1 fruit fly cellular context compared by ENCODE assay signal in genomic region chr3L:9424528-9424911, dm6.
TF ChIP-seq lines count a peak whose summit lies in the region.

No protein-coding gene starts in this region.

TF ChIP-seq in whole organism, embryonic, 481 proteins besides CTCF, POLR2A, EP300 and RAD21 (continued from another document and continues in another):
- TF ChIP-seq CG7839 (tag; optimal IDR thresholded peaks at IDR 0.05; lab: Kevin White, UChicago), result peak; percentile 36
- TF ChIP-seq Hsf (GFP tag; optimal IDR thresholded peaks at IDR 0.05; lab: Kevin White, UChicago), result no peak
- no peak for TF ChIP-seq CG7745 (tag; optimal IDR thresholded peaks at IDR 0.05; lab: Kevin White, UChicago)
- TF ChIP-seq CG10209 (GFP tag; optimal IDR thresholded peaks at IDR 0.05; lab: Kevin White, UChicago), result peak; percentile 19
- TF ChIP-seq cg (GFP tag; optimal IDR thresholded peaks at IDR 0.05; lab: Kevin White, UChicago), result no peak
- TF ChIP-seq CG10565 (GFP tag; optimal IDR thresholded peaks at IDR 0.05; lab: Kevin White, UChicago), result no peak
- no peak for TF ChIP-seq tll (GFP tag; optimal IDR thresholded peaks at IDR 0.05; lab: Kevin White, UChicago)
- no peak for TF ChIP-seq H15 (GFP tag; IDR thresholded peaks at IDR 0.05; lab: Robert Waterston, UW)
- no peak for TF ChIP-seq slp2 (GFP tag; optimal IDR thresholded peaks at IDR 0.05; lab: Kevin White, UChicago)
- no peak for TF ChIP-seq slou (GFP tag; optimal IDR thresholded peaks at IDR 0.05; lab: Kevin White, UChicago)
- TF ChIP-seq CG11398 (GFP tag; optimal IDR thresholded peaks at IDR 0.05; lab: Kevin White, UChicago), result no peak
- no peak for TF ChIP-seq CG2889 (GFP tag; IDR thresholded peaks at IDR 0.05; lab: Robert Waterston, UW)
- no peak for TF ChIP-seq vnd (GFP tag; IDR thresholded peaks at IDR 0.05; lab: Robert Waterston, UW; ENCODE audit: partially characterized antibody)
- no peak for TF ChIP-seq wor (GFP tag; IDR thresholded peaks at IDR 0.05; lab: Robert Waterston, UW)
- TF ChIP-seq CG1024 (GFP tag; IDR thresholded peaks at IDR 0.05; lab: Robert Waterston, UW), result no peak
- no peak for TF ChIP-seq insv (GFP tag; optimal IDR thresholded peaks at IDR 0.05; lab: Kevin White, UChicago)
- TF ChIP-seq Hr78 (GFP tag; optimal IDR thresholded peaks at IDR 0.05; lab: Kevin White, UChicago), result no peak
- no peak for TF ChIP-seq Taf1 (GFP tag; IDR thresholded peaks at IDR 0.05; lab: Robert Waterston, UW)
- no peak for TF ChIP-seq az2 (GFP tag; optimal IDR thresholded peaks at IDR 0.05; lab: Kevin White, UChicago)
- no peak for TF ChIP-seq Poxn (GFP tag; IDR thresholded peaks at IDR 0.05; lab: Robert Waterston, UW)
- no peak for TF ChIP-seq C15 (GFP tag; IDR thresholded peaks at IDR 0.05; lab: Robert Waterston, UW)
- TF ChIP-seq CG33557 (GFP tag; optimal IDR thresholded peaks at IDR 0.05; lab: Kevin White, UChicago), result no peak
- TF ChIP-seq kah (GFP tag; optimal IDR thresholded peaks at IDR 0.05; lab: Kevin White, UChicago), result peak; percentile 23
- no peak for TF ChIP-seq exex (tag; optimal IDR thresholded peaks at IDR 0.05; lab: Kevin White, UChicago)
- no peak for TF ChIP-seq MTF-1 (GFP tag; optimal IDR thresholded peaks at IDR 0.05; lab: Kevin White, UChicago; ENCODE audit: borderline replicate concordance)
- peak; percentile 2 for TF ChIP-seq Oli (tag; optimal IDR thresholded peaks at IDR 0.05; lab: Kevin White, UChicago)
- TF ChIP-seq chinmo (GFP tag; IDR thresholded peaks at IDR 0.05; lab: Robert Waterston, UW; ENCODE audit: partially characterized antibody), result no peak
- no peak for TF ChIP-seq Spps (tag; optimal IDR thresholded peaks at IDR 0.05; lab: Kevin White, UChicago)
- peak; percentile 24 for TF ChIP-seq ind (GFP tag; optimal IDR thresholded peaks at IDR 0.05; lab: Kevin White, UChicago)
- TF ChIP-seq Dip3 (GFP tag; optimal IDR thresholded peaks at IDR 0.05; lab: Kevin White, UChicago), result no peak
- TF ChIP-seq CG31441 (GFP tag; IDR thresholded peaks at IDR 0.05; lab: Robert Waterston, UW), result peak; percentile 54
- no peak for TF ChIP-seq bcd (GFP tag; optimal IDR thresholded peaks at IDR 0.05; lab: Kevin White, UChicago)
- TF ChIP-seq Rx (GFP tag; IDR thresholded peaks at IDR 0.05; lab: Robert Waterston, UW), result no peak
- peak; percentile 15 for TF ChIP-seq cwo (GFP tag; optimal IDR thresholded peaks at IDR 0.05; lab: Kevin White, UChicago)
- no peak for TF ChIP-seq knrl (GFP tag; IDR thresholded peaks at IDR 0.05; lab: Robert Waterston, UW; ENCODE audit: partially characterized antibody)
- peak; percentile 5 for TF ChIP-seq CG12071 (GFP tag; optimal IDR thresholded peaks at IDR 0.05; lab: Kevin White, UChicago)
- no peak; the same call in 3 of the 4 replicates for TF ChIP-seq Gug (GFP tag; IDR thresholded peaks at IDR 0.05; lab: Robert Waterston, UW)
- no peak for TF ChIP-seq E2f1 (GFP tag; IDR thresholded peaks at IDR 0.05; lab: Robert Waterston, UW)
- TF ChIP-seq disco-r (GFP tag; optimal IDR thresholded peaks at IDR 0.05; lab: Kevin White, UChicago), result no peak
- TF ChIP-seq Side (GFP tag; optimal IDR thresholded peaks at IDR 0.05; lab: Kevin White, UChicago), result no peak
- TF ChIP-seq Dfd (GFP tag; optimal IDR thresholded peaks at IDR 0.05; lab: Kevin White, UChicago), result no peak
- TF ChIP-seq B-H1 (GFP tag; IDR thresholded peaks at IDR 0.05; lab: Robert Waterston, UW), result no peak; the same call in 2 of the 3 replicates
- peak; percentile 20 for TF ChIP-seq CG15514 (GFP tag; optimal IDR thresholded peaks at IDR 0.05; lab: Kevin White, UChicago)
- peak; percentile 5 for TF ChIP-seq CG12942 (GFP tag; optimal IDR thresholded peaks at IDR 0.05; lab: Kevin White, UChicago)
- peak; percentile 37; the same call in 1 of the 2 replicates for TF ChIP-seq CG14014 (GFP tag; IDR thresholded peaks at IDR 0.05; lab: Robert Waterston, UW)
- TF ChIP-seq inv (GFP tag; IDR thresholded peaks at IDR 0.05; lab: Robert Waterston, UW; ENCODE audit: partially characterized antibody), result no peak
- TF ChIP-seq CG14710 (tag; optimal IDR thresholded peaks at IDR 0.05; lab: Kevin White, UChicago), result peak; percentile 27
- no peak for TF ChIP-seq Trl (optimal IDR thresholded peaks at IDR 0.05; lab: Kevin White, UChicago)
- no peak for TF ChIP-seq Trl (GFP tag; optimal IDR thresholded peaks at IDR 0.05; lab: Kevin White, UChicago)
- TF ChIP-seq gcm2 (GFP tag; optimal IDR thresholded peaks at IDR 0.05; lab: Kevin White, UChicago), result no peak
- TF ChIP-seq Mes4 (GFP tag; optimal IDR thresholded peaks at IDR 0.05; lab: Kevin White, UChicago), result no peak
- TF ChIP-seq CG1832 (GFP tag; optimal IDR thresholded peaks at IDR 0.05; lab: Kevin White, UChicago), result no peak
- TF ChIP-seq her (GFP tag; optimal IDR thresholded peaks at IDR 0.05; lab: Kevin White, UChicago), result no peak
- peak; percentile 52 for TF ChIP-seq Blimp-1 (GFP tag; optimal IDR thresholded peaks at IDR 0.05; lab: Kevin White, UChicago)
- TF ChIP-seq CG6254 (GFP tag; optimal IDR thresholded peaks at IDR 0.05; lab: Kevin White, UChicago), result peak; percentile 1
- TF ChIP-seq h (optimal IDR thresholded peaks at IDR 0.05; lab: Kevin White, UChicago), result no peak
- TF ChIP-seq Vsx1 (GFP tag; optimal IDR thresholded peaks at IDR 0.05; lab: Kevin White, UChicago), result peak; percentile 16
- no peak for TF ChIP-seq CG12769 (tag; optimal IDR thresholded peaks at IDR 0.05; lab: Kevin White, UChicago)
- TF ChIP-seq corto (GFP tag; optimal IDR thresholded peaks at IDR 0.05; lab: Kevin White, UChicago), result no peak
- peak; percentile 80 for TF ChIP-seq CG10366 (GFP tag; IDR thresholded peaks at IDR 0.05; lab: Robert Waterston, UW)
- no peak for TF ChIP-seq HLH3B (GFP tag; IDR thresholded peaks at IDR 0.05; lab: Robert Waterston, UW)
- TF ChIP-seq ssp (GFP tag; IDR thresholded peaks at IDR 0.05; lab: Robert Waterston, UW), result no peak
- no peak for TF ChIP-seq Aef1 (GFP tag; IDR thresholded peaks at IDR 0.05; lab: Robert Waterston, UW)
- TF ChIP-seq eyg (GFP tag; optimal IDR thresholded peaks at IDR 0.05; lab: Kevin White, UChicago), result no peak
- no peak for TF ChIP-seq ham (GFP tag; IDR thresholded peaks at IDR 0.05; lab: Robert Waterston, UW)
- TF ChIP-seq Ets97D (GFP tag; optimal IDR thresholded peaks at IDR 0.05; lab: Kevin White, UChicago), result no peak
- no peak for TF ChIP-seq H2.0 (GFP tag; IDR thresholded peaks at IDR 0.05; lab: Robert Waterston, UW)
- TF ChIP-seq CG13775 (GFP tag; optimal IDR thresholded peaks at IDR 0.05; lab: Kevin White, UChicago), result peak; percentile 20
- TF ChIP-seq Opbp (GFP tag; IDR thresholded peaks at IDR 0.05; lab: Robert Waterston, UW; ENCODE audit: partially characterized antibody), result no peak
- TF ChIP-seq CG17912 (GFP tag; optimal IDR thresholded peaks at IDR 0.05; lab: Kevin White, UChicago), result no peak
- no peak for TF ChIP-seq org-1 (GFP tag; optimal IDR thresholded peaks at IDR 0.05; lab: Kevin White, UChicago)
- TF ChIP-seq Bgb (GFP tag; IDR thresholded peaks at IDR 0.05; lab: Robert Waterston, UW; ENCODE audit: partially characterized antibody), result no peak
- TF ChIP-seq CG11247 (GFP tag; IDR thresholded peaks at IDR 0.05; lab: Robert Waterston, UW), result no peak
- TF ChIP-seq CG30020 (tag; optimal IDR thresholded peaks at IDR 0.05; lab: Kevin White, UChicago), result no peak
- TF ChIP-seq pnt (GFP tag; optimal IDR thresholded peaks at IDR 0.05; lab: Kevin White, UChicago), result no peak
- TF ChIP-seq CG17568 (GFP tag; optimal IDR thresholded peaks at IDR 0.05; lab: Kevin White, UChicago), result peak; percentile 42
- peak; percentile 65 for TF ChIP-seq unpg (GFP tag; optimal IDR thresholded peaks at IDR 0.05; lab: Kevin White, UChicago)
- no peak for TF ChIP-seq CG15696 (tag; optimal IDR thresholded peaks at IDR 0.05; lab: Kevin White, UChicago)
- no peak for TF ChIP-seq CG14441 (GFP tag; IDR thresholded peaks at IDR 0.05; lab: Robert Waterston, UW)
- no peak for TF ChIP-seq fd102C (GFP tag; optimal IDR thresholded peaks at IDR 0.05; lab: Kevin White, UChicago)
- no peak for TF ChIP-seq Eip74EF (GFP tag; optimal IDR thresholded peaks at IDR 0.05; lab: Kevin White, UChicago)
- no peak for TF ChIP-seq br (optimal IDR thresholded peaks at IDR 0.05; lab: Kevin White, UChicago)
- TF ChIP-seq CG12155 (GFP tag; optimal IDR thresholded peaks at IDR 0.05; lab: Kevin White, UChicago), result peak; percentile 12
- TF ChIP-seq sqz (GFP tag; optimal IDR thresholded peaks at IDR 0.05; lab: Kevin White, UChicago), result no peak
- TF ChIP-seq sd (tag; optimal IDR thresholded peaks at IDR 0.05; lab: Kevin White, UChicago), result no peak
- TF ChIP-seq p53 (GFP tag; optimal IDR thresholded peaks at IDR 0.05; lab: Kevin White, UChicago), result no peak
- no peak for TF ChIP-seq ERR (GFP tag; optimal IDR thresholded peaks at IDR 0.05; lab: Kevin White, UChicago)
- no peak for TF ChIP-seq ato (GFP tag; IDR thresholded peaks at IDR 0.05; lab: Robert Waterston, UW; ENCODE audit: partially characterized antibody)
- no peak for TF ChIP-seq CG17612 (GFP tag; IDR thresholded peaks at IDR 0.05; lab: Robert Waterston, UW)
- no peak for TF ChIP-seq CHES-1-like (GFP tag; optimal IDR thresholded peaks at IDR 0.05; lab: Kevin White, UChicago)
- TF ChIP-seq NC2α (GFP tag; optimal IDR thresholded peaks at IDR 0.05; lab: Kevin White, UChicago), result no peak
- TF ChIP-seq Ada2b (GFP tag; IDR thresholded peaks at IDR 0.05; lab: Robert Waterston, UW), result peak; percentile 20; the same call in 1 of the 2 replicates
- no peak for TF ChIP-seq ttk (GFP tag; IDR thresholded peaks at IDR 0.05; lab: Robert Waterston, UW)
- peak; percentile 27 for TF ChIP-seq nerfin-1 (tag; optimal IDR thresholded peaks at IDR 0.05; lab: Kevin White, UChicago)
- no peak for TF ChIP-seq z (GFP tag; IDR thresholded peaks at IDR 0.05; lab: Robert Waterston, UW)
- TF ChIP-seq CG6854 (GFP tag; optimal IDR thresholded peaks at IDR 0.05; lab: Kevin White, UChicago), result peak; percentile 18
- no peak for TF ChIP-seq CG14860 (GFP tag; IDR thresholded peaks at IDR 0.05; lab: Robert Waterston, UW; ENCODE audit: partially characterized antibody)
- no peak for TF ChIP-seq CG7786 (GFP tag; optimal IDR thresholded peaks at IDR 0.05; lab: Kevin White, UChicago)
- TF ChIP-seq CG12104 (GFP tag; optimal IDR thresholded peaks at IDR 0.05; lab: Kevin White, UChicago), result no peak
- TF ChIP-seq MESR4 (GFP tag; optimal IDR thresholded peaks at IDR 0.05; lab: Kevin White, UChicago), result no peak
- TF ChIP-seq CG4617 (GFP tag; optimal IDR thresholded peaks at IDR 0.05; lab: Kevin White, UChicago; ENCODE audit: borderline replicate concordance), result no peak
- no peak for TF ChIP-seq CG7271 (tag; optimal IDR thresholded peaks at IDR 0.05; lab: Kevin White, UChicago)
- peak; percentile 26 for TF ChIP-seq Hand (GFP tag; optimal IDR thresholded peaks at IDR 0.05; lab: Kevin White, UChicago)
- no peak for TF ChIP-seq CG2129 (GFP tag; IDR thresholded peaks at IDR 0.05; lab: Robert Waterston, UW; ENCODE audit: partially characterized antibody)
- TF ChIP-seq CG10462 (GFP tag; optimal IDR thresholded peaks at IDR 0.05; lab: Kevin White, UChicago), result no peak
- TF ChIP-seq Dbx (GFP tag; IDR thresholded peaks at IDR 0.05; lab: Robert Waterston, UW), result peak; percentile 24; the same call in 1 of the 3 replicates
- TF ChIP-seq kay (GFP tag; optimal IDR thresholded peaks at IDR 0.05; lab: Kevin White, UChicago), result no peak
- peak; percentile 1 for TF ChIP-seq Hmx (GFP tag; optimal IDR thresholded peaks at IDR 0.05; lab: Kevin White, UChicago)
- no peak for TF ChIP-seq CG6654 (GFP tag; optimal IDR thresholded peaks at IDR 0.05; lab: Kevin White, UChicago)
- TF ChIP-seq CG2199 (GFP tag; IDR thresholded peaks at IDR 0.05; lab: Robert Waterston, UW), result no peak
- no peak for TF ChIP-seq CG34224 (GFP tag; IDR thresholded peaks at IDR 0.05; lab: Robert Waterston, UW; ENCODE audit: partially characterized antibody)
- no peak for TF ChIP-seq CG32772 (GFP tag; IDR thresholded peaks at IDR 0.05; lab: Robert Waterston, UW)
- TF ChIP-seq CG18619 (GFP tag; optimal IDR thresholded peaks at IDR 0.05; lab: Kevin White, UChicago), result no peak
- no peak for TF ChIP-seq salm (tag; optimal IDR thresholded peaks at IDR 0.05; lab: Kevin White, UChicago)
- no peak for TF ChIP-seq Dll (GFP tag; IDR thresholded peaks at IDR 0.05; lab: Robert Waterston, UW; ENCODE audit: partially characterized antibody)
- no peak for TF ChIP-seq chn (GFP tag; optimal IDR thresholded peaks at IDR 0.05; lab: Kevin White, UChicago)
- peak; percentile 10 for TF ChIP-seq NfI (GFP tag; optimal IDR thresholded peaks at IDR 0.05; lab: Kevin White, UChicago)
- TF ChIP-seq CG12391 (tag; optimal IDR thresholded peaks at IDR 0.05; lab: Kevin White, UChicago), result peak; percentile 56
- TF ChIP-seq vvl (GFP tag; IDR thresholded peaks at IDR 0.05; lab: Robert Waterston, UW), result peak; percentile 91
- TF ChIP-seq CG16863 (GFP tag; optimal IDR thresholded peaks at IDR 0.05; lab: Kevin White, UChicago), result no peak
- peak; percentile 42 for TF ChIP-seq odd (GFP tag; optimal IDR thresholded peaks at IDR 0.05; lab: Kevin White, UChicago)
- peak; percentile 39 for TF ChIP-seq CG15601 (tag; optimal IDR thresholded peaks at IDR 0.05; lab: Kevin White, UChicago)
- no peak for TF ChIP-seq maf-S (GFP tag; optimal IDR thresholded peaks at IDR 0.05; lab: Kevin White, UChicago)
- TF ChIP-seq ara (GFP tag; IDR thresholded peaks at IDR 0.05; lab: Robert Waterston, UW), result no peak
- no peak for TF ChIP-seq CG17802 (tag; optimal IDR thresholded peaks at IDR 0.05; lab: Kevin White, UChicago)
- TF ChIP-seq dmrt11E (tag; optimal IDR thresholded peaks at IDR 0.05; lab: Kevin White, UChicago), result peak; percentile 27
- no peak for TF ChIP-seq CG6765 (GFP tag; optimal IDR thresholded peaks at IDR 0.05; lab: Kevin White, UChicago)
- TF ChIP-seq CG14050 (GFP tag; IDR thresholded peaks at IDR 0.05; lab: Robert Waterston, UW), result no peak
- no peak for TF ChIP-seq CG5245 (GFP tag; optimal IDR thresholded peaks at IDR 0.05; lab: Kevin White, UChicago)
- no peak for TF ChIP-seq CG11696 (GFP tag; IDR thresholded peaks at IDR 0.05; lab: Robert Waterston, UW)
- TF ChIP-seq lov (optimal IDR thresholded peaks at IDR 0.05; lab: Kevin White, UChicago), result no peak
- no peak for TF ChIP-seq lov (GFP tag; IDR thresholded peaks at IDR 0.05; lab: Robert Waterston, UW)
- TF ChIP-seq CG10274 (GFP tag; optimal IDR thresholded peaks at IDR 0.05; lab: Kevin White, UChicago), result no peak
- peak; percentile 47 for TF ChIP-seq CG18599 (GFP tag; optimal IDR thresholded peaks at IDR 0.05; lab: Kevin White, UChicago)
- no peak for TF ChIP-seq hth (optimal IDR thresholded peaks at IDR 0.05; lab: Kevin White, UChicago)
- TF ChIP-seq CG2712 (tag; optimal IDR thresholded peaks at IDR 0.05; lab: Kevin White, UChicago), result peak; percentile 57
- TF ChIP-seq CG9932 (GFP tag; IDR thresholded peaks at IDR 0.05; lab: Robert Waterston, UW), result 0 out of 2 replicates have a peak, but pooled peaks have one; percentile 19
